Fruit fly (Drosophila melanogaster) whole organism, embryonic: ENCODE data around the gene CG13843.

Experiments used
- BEAF-32 ChIP-seq: fragments of 200-800 bp; sonication (Bioruptor generic); optimal IDR thresholded peaks from 3 replicates; lab custom pipeline; 2017; ENCODE audit warnings: missing biosample characterization, missing genetic modification characterization, mild to moderate bottlenecking, moderate library complexity, missing genetic modification reagents
- CG11398 ChIP-seq: fragments of 200-800 bp; sonication (Bioruptor generic); optimal IDR thresholded peaks from 2 replicates; lab custom pipeline; 2016; ENCODE audit warnings: missing biosample characterization, missing genetic modification characterization
- CG15269 ChIP-seq: fragments of 200-800 bp; sonication (Bioruptor generic); optimal IDR thresholded peaks from 2 replicates; lab custom pipeline; 2018; ENCODE audit warnings: missing biosample characterization, mild to moderate bottlenecking, missing genetic modification characterization, moderate library complexity
- CG2129 ChIP-seq: fragments of 200-800 bp; sonication (Bioruptor generic); IDR thresholded peaks from 2 replicates; pipeline ENCODE4 v1.3.6; 2022; ENCODE audit warnings: missing biosample characterization, missing genetic modification characterization; ENCODE audit not compliant: partially characterized antibody
- CG3995 ChIP-seq: fragments of 200-800 bp; sonication (Bioruptor generic); optimal IDR thresholded peaks from 3 replicates; lab custom pipeline; 2016; ENCODE audit warnings: missing biosample characterization, missing genetic modification characterization
- CG8478 ChIP-seq: fragments of >200 bp; optimal IDR thresholded peaks from 2 replicates; lab custom pipeline; 2018
- CG9609 ChIP-seq: fragments of 200-800 bp; sonication (Bioruptor generic); optimal IDR thresholded peaks from 3 replicates; lab custom pipeline; 2016; ENCODE audit warnings: missing biosample characterization, missing genetic modification characterization
- Ets65A ChIP-seq: fragments of 200-800 bp; sonication (Bioruptor generic); peaks from one replicate; lab custom pipeline; 2016; ENCODE audit warnings: missing biosample characterization, missing genetic modification characterization
- HLH54F ChIP-seq: fragments of 200-800 bp; sonication (Bioruptor generic); optimal IDR thresholded peaks from 3 replicates; lab custom pipeline; 2016; ENCODE audit warnings: missing biosample characterization, missing genetic modification characterization
- Kr ChIP-seq: fragments of 200-800 bp; sonication (Bioruptor generic); optimal IDR thresholded peaks from 2 replicates; lab custom pipeline; 2017; ENCODE audit warnings: missing biosample characterization, mild to moderate bottlenecking, missing genetic modification characterization
- Lhr ChIP-seq: fragments of 200-800 bp; sonication (Bioruptor generic); optimal IDR thresholded peaks from 3 replicates; lab custom pipeline; 2017; ENCODE audit warnings: mild to moderate bottlenecking, missing biosample characterization, missing genetic modification reagents, missing genetic modification characterization
- Side ChIP-seq: fragments of 200-800 bp; sonication (Bioruptor generic); optimal IDR thresholded peaks from 2 replicates; lab custom pipeline; 2016; ENCODE audit warnings: missing biosample characterization, missing genetic modification characterization
- ftz-f1 ChIP-seq: fragments of 200-800 bp; sonication (Bioruptor generic); optimal IDR thresholded peaks from 2 replicates; lab custom pipeline; 2016; ENCODE audit warnings: missing biosample characterization, missing genetic modification characterization
- knrl ChIP-seq: fragments of 200-800 bp; sonication (Bioruptor generic); IDR thresholded peaks from 3 replicates; pipeline ENCODE4 v1.3.6; 2022; ENCODE audit warnings: missing biosample characterization, missing genetic modification characterization; ENCODE audit not compliant: partially characterized antibody
- mld ChIP-seq: fragments of 200-800 bp; sonication (Bioruptor generic); IDR thresholded peaks from 3 replicates; pipeline ENCODE4 v1.3.6; 2022; ENCODE audit warnings: missing biosample characterization, missing genetic modification characterization; ENCODE audit not compliant: partially characterized antibody
- rib ChIP-seq: fragments of 200-800 bp; sonication (Bioruptor generic); IDR thresholded peaks from 2 replicates; pipeline ENCODE4 v1.3.6; 2022; ENCODE audit warnings: missing biosample characterization, missing genetic modification characterization
- row ChIP-seq: fragments of 200-800 bp; sonication (Bioruptor generic); IDR thresholded peaks from 3 replicates; pipeline ENCODE4 v1.3.6; 2022; ENCODE audit warnings: missing biosample characterization, missing genetic modification characterization
- run ChIP-seq: fragments of 200-800 bp; sonication (Bioruptor generic); optimal IDR thresholded peaks from 3 replicates; lab custom pipeline; 2018; ENCODE audit warnings: missing biosample characterization, mild to moderate bottlenecking, missing genetic modification characterization
- scrt ChIP-seq: fragments of 200-800 bp; sonication (Bioruptor generic); optimal IDR thresholded peaks from 2 replicates; lab custom pipeline; 2018; ENCODE audit warnings: missing biosample characterization, mild to moderate bottlenecking, missing genetic modification characterization, moderate library complexity
- twi ChIP-seq: fragments of 200-800 bp; optimal IDR thresholded peaks from 2 replicates; lab custom pipeline; 2019; ENCODE audit warnings: missing biosample characterization, mild to moderate bottlenecking, missing genetic modification characterization, moderate library complexity
- vfl ChIP-seq: fragments of 200-800 bp; sonication (Bioruptor generic); optimal IDR thresholded peaks from 2 replicates; lab custom pipeline; 2016; ENCODE audit warnings: missing biosample characterization, missing genetic modification characterization
- zen2 ChIP-seq: fragments of 200-800 bp; sonication (Bioruptor generic); IDR thresholded peaks from 3 replicates; pipeline ENCODE4 v1.3.6; 2022; ENCODE audit warnings: missing biosample characterization, missing genetic modification characterization; ENCODE audit not compliant: partially characterized antibody

The CG13843 gene

dm6 chr3R:22639239-22639858, 30.1 kb downstream of the CG13843 start, which contains the start of the genes loco and wake (continued):
- TF ChIP-seq BEAF-32 (peak; percentile 94), HLH54F (GFP tag; lab: Kevin White, UChicago) (peak; percentile 11), CG9609 (GFP tag; lab: Kevin White, UChicago) (no peak), row (0 out of 3 replicates have a peak, but pooled peaks have one; percentile 24), knrl (GFP tag; lab: Robert Waterston, UW) (peak; percentile 94), vfl (GFP tag; lab: Kevin White, UChicago) (no peak), mld (GFP tag; lab: Robert Waterston, UW) (peak; percentile 84; the same call in 2 of the 3 replicates), CG2129 (peak; percentile 90), Kr (GFP tag; lab: Kevin White, UChicago) (no peak), Lhr (GFP tag; lab: Kevin White, UChicago) (peak; percentile 98), zen2 (GFP tag; lab: Robert Waterston, UW) (peak; percentile 89), CG11398 (GFP tag; lab: Kevin White, UChicago) (no peak), CG15269 (tag; lab: Kevin White, UChicago) (no peak), Side (GFP tag; lab: Kevin White, UChicago) (peak; percentile 7), ftz-f1 (GFP tag; lab: Kevin White, UChicago) (no peak)
- TF ChIP-seq, all 482 proteins: peak for 116

- no peak for TF ChIP-seq scrt (GFP tag; lab: Kevin White, UChicago)
- TF ChIP-seq CG8478 = peak; percentile 65
- peak; percentile 85 for TF ChIP-seq Ets65A (GFP tag; lab: Kevin White, UChicago)
- TF ChIP-seq rib = no peak
- no peak for TF ChIP-seq run (tag; lab: Kevin White, UChicago)
- no peak for TF ChIP-seq twi (tag; lab: Kevin White, UChicago)
- no peak for TF ChIP-seq CG3995 (GFP tag; lab: Kevin White, UChicago)
- TF ChIP-seq, all 482 proteins: peak for 2
Observed at dm6 chr3R:22649859-22650258, 40.6 kb downstream of the CG13843 start.
